ENCODE assay signal across 3 fruit fly cellular contexts in the genomic region with DNA sequence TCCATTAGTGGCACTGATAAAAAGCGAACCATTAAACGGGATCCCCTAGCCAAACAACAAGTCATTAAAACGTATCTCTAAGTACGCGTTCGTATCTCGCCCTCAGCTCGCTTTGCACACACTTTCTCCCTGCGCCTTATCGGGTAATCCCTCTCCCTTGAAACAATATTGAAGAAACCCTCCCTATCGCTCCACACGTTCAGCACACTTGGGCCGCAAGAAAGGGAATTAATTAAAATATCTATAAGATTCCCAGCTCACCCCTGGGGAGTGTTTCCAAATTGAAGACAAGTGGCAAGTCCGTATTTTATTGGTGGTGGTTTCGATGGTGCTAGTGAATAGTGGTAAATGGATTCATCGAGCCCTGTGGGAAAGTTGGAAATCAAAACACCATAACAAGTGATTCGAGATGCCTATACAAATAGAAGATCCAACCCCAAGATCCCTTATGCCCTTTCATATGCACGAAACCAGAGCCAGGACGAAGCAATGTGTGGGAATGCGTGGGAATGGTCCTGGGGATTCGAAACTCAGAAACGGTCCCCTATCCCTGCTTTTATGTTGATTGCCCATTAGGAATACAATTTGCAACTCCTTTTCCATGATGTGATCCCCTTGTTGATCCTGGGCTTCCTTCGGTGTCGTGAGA.
TF ChIP-seq lines count a peak whose summit lies in the region.

No protein-coding gene starts in this region.

- no peak for TF ChIP-seq CTCF in whole organism, embryonic (GFP tag; optimal IDR thresholded peaks at IDR 0.05; lab: Kevin White, UChicago)

TF ChIP-seq in whole organism, adult, 20 proteins besides CTCF, POLR2A, EP300 and RAD21:
- TF ChIP-seq Mnt (GFP tag; optimal IDR thresholded peaks at IDR 0.05; lab: Kevin White, UChicago) (no peak), CG12768 (GFP tag; optimal IDR thresholded peaks at IDR 0.05; lab: Kevin White, UChicago) (no peak), CG5204 (GFP tag; optimal IDR thresholded peaks at IDR 0.05; lab: Kevin White, UChicago) (no peak), kay (GFP tag; lab: Kevin White, UChicago; ENCODE audit: borderline replicate concordance) (peak; percentile 21), CG33017 (tag; optimal IDR thresholded peaks at IDR 0.05; lab: Kevin White, UChicago) (no peak), Hr96 (GFP tag; optimal IDR thresholded peaks at IDR 0.05; lab: Kevin White, UChicago) (no peak), tj (GFP tag; optimal IDR thresholded peaks at IDR 0.05; lab: Kevin White, UChicago) (no peak), cnc (optimal IDR thresholded peaks at IDR 0.05; lab: Kevin White, UChicago) (no peak), CG1620 (GFP tag; optimal IDR thresholded peaks at IDR 0.05; lab: Kevin White, UChicago) (no peak), pad (GFP tag; optimal IDR thresholded peaks at IDR 0.05; lab: Kevin White, UChicago) (no peak), CG7101 (tag; optimal IDR thresholded peaks at IDR 0.05; lab: Kevin White, UChicago) (no peak), Clk (GFP tag; optimal IDR thresholded peaks at IDR 0.05; lab: Kevin White, UChicago) (no peak), CG14711 (tag; optimal IDR thresholded peaks at IDR 0.05; lab: Kevin White, UChicago) (no peak), CG11617 (GFP tag; optimal IDR thresholded peaks at IDR 0.05; lab: Kevin White, UChicago) (no peak), ovo (GFP tag; optimal IDR thresholded peaks at IDR 0.05; lab: Kevin White, UChicago) (no peak), bab1 (GFP tag; optimal IDR thresholded peaks at IDR 0.05; lab: Kevin White, UChicago) (no peak), Crg-1 (GFP tag; optimal IDR thresholded peaks at IDR 0.05; lab: Kevin White, UChicago) (no peak), CG7045 (GFP tag; optimal IDR thresholded peaks at IDR 0.05; lab: Kevin White, UChicago) (peak; percentile 39), cic (GFP tag; optimal IDR thresholded peaks at IDR 0.05; lab: Kevin White, UChicago) (peak; percentile 26), toe (GFP tag; optimal IDR thresholded peaks at IDR 0.05; lab: Kevin White, UChicago) (no peak)

TF ChIP-seq in whole organism, embryonic, 481 proteins besides CTCF, POLR2A, EP300 and RAD21:
- TF ChIP-seq CG7745 (tag; optimal IDR thresholded peaks at IDR 0.05; lab: Kevin White, UChicago) = peak; percentile 36
- peak; percentile 48 for TF ChIP-seq oc (tag; optimal IDR thresholded peaks at IDR 0.05; lab: Kevin White, UChicago)
- peak; percentile 87 for TF ChIP-seq HLHmδ (GFP tag; optimal IDR thresholded peaks at IDR 0.05; lab: Kevin White, UChicago)
- no peak for TF ChIP-seq gce (GFP tag; IDR thresholded peaks at IDR 0.05; lab: Robert Waterston, UW)
- TF ChIP-seq eve (GFP tag; optimal IDR thresholded peaks at IDR 0.05; lab: Kevin White, UChicago) = no peak
- TF ChIP-seq vvl (GFP tag; IDR thresholded peaks at IDR 0.05; lab: Robert Waterston, UW) = peak; percentile 24; the same call in 1 of the 2 replicates
- TF ChIP-seq D (optimal IDR thresholded peaks at IDR 0.05; lab: Kevin White, UChicago) = peak; percentile 8
- TF ChIP-seq D (GFP tag; optimal IDR thresholded peaks at IDR 0.05; lab: Kevin White, UChicago) = no peak
- peak; percentile 93 for TF ChIP-seq pros (GFP tag; optimal IDR thresholded peaks at IDR 0.05; lab: Kevin White, UChicago)
- peak; percentile 89 for TF ChIP-seq nerfin-1 (tag; optimal IDR thresholded peaks at IDR 0.05; lab: Kevin White, UChicago)
- TF ChIP-seq lov (optimal IDR thresholded peaks at IDR 0.05; lab: Kevin White, UChicago) = no peak
- 0 out of 3 replicates have a peak, but pooled peaks have one; percentile 9 for TF ChIP-seq lov (GFP tag; IDR thresholded peaks at IDR 0.05; lab: Robert Waterston, UW)
- no peak for TF ChIP-seq p53 (GFP tag; optimal IDR thresholded peaks at IDR 0.05; lab: Kevin White, UChicago)
- peak; percentile 72 for TF ChIP-seq sens (GFP tag; lab: Kevin White, UChicago)
- peak; percentile 8 for TF ChIP-seq grn (GFP tag; optimal IDR thresholded peaks at IDR 0.05; lab: Kevin White, UChicago)
- TF ChIP-seq Blimp-1 (GFP tag; optimal IDR thresholded peaks at IDR 0.05; lab: Kevin White, UChicago) = peak; percentile 24
- TF ChIP-seq E2f1 (GFP tag; IDR thresholded peaks at IDR 0.05; lab: Robert Waterston, UW) = no peak

TF ChIP-seq in whole organism, prepupa, 60 proteins besides CTCF, POLR2A, EP300 and RAD21:
- TF ChIP-seq dsx (GFP tag; optimal IDR thresholded peaks at IDR 0.05; lab: Kevin White, UChicago; ENCODE audit: poor library complexity, severe bottlenecking) (no peak), Eip78C (GFP tag; lab: Kevin White, UChicago) (peak; percentile 36)
